Fruit fly (Drosophila melanogaster) whole organism, embryonic: ENCODE data around the gene CG5592.

ENCODE experiments used
- Atf-2 ChIP-seq: fragments of 200-800 bp; sonication (Bioruptor generic); optimal IDR thresholded peaks from 2 replicates; lab custom pipeline; 2016; ENCODE audit warnings: missing biosample characterization, missing genetic modification characterization
- BEAF-32 ChIP-seq: fragments of 200-800 bp; sonication (Bioruptor generic); optimal IDR thresholded peaks from 3 replicates; lab custom pipeline; 2017; ENCODE audit warnings: missing biosample characterization, missing genetic modification characterization, mild to moderate bottlenecking, moderate library complexity, missing genetic modification reagents
- CG10462 ChIP-seq: fragments of 200-800 bp; sonication (Bioruptor generic); optimal IDR thresholded peaks from 2 replicates; lab custom pipeline; 2016; ENCODE audit warnings: missing biosample characterization, missing genetic modification characterization
- CG10959 ChIP-seq: fragments of 200-800 bp; sonication (Bioruptor generic); IDR thresholded peaks from 2 replicates; pipeline ENCODE4 v1.3.6; 2022; ENCODE audit warnings: missing biosample characterization, missing genetic modification characterization
- CG14050 ChIP-seq: fragments of 200-800 bp; sonication (Bioruptor generic); IDR thresholded peaks from 3 replicates; pipeline ENCODE4 v1.3.6; 2022; ENCODE audit warnings: missing biosample characterization, missing genetic modification characterization
- CG1602 ChIP-seq: fragments of 200-800 bp; sonication (Bioruptor generic); optimal IDR thresholded peaks from 3 replicates; lab custom pipeline; 2016; ENCODE audit warnings: missing biosample characterization, missing genetic modification characterization
- CG16815 ChIP-seq: fragments of 200-800 bp; sonication (Bioruptor generic); optimal IDR thresholded peaks from 3 replicates; lab custom pipeline; 2017; ENCODE audit warnings: missing biosample characterization, mild to moderate bottlenecking, missing genetic modification characterization
- CG17612 ChIP-seq: fragments of 200-800 bp; sonication (Bioruptor generic); IDR thresholded peaks from 2 replicates; pipeline ENCODE4 v1.3.6; 2022; ENCODE audit warnings: missing biosample characterization, missing genetic modification characterization
- CG17802 ChIP-seq: fragments of 200-800 bp; sonication (Bioruptor generic); optimal IDR thresholded peaks from 2 replicates; lab custom pipeline; 2018; ENCODE audit warnings: missing biosample characterization, mild to moderate bottlenecking, missing genetic modification characterization, moderate library complexity
- CG1792 ChIP-seq: fragments of 200-800 bp; sonication (Bioruptor generic); optimal IDR thresholded peaks from 2 replicates; lab custom pipeline; 2016; ENCODE audit warnings: missing biosample characterization, missing genetic modification characterization
- CG33213 ChIP-seq: fragments of 200-800 bp; sonication (Bioruptor generic); optimal IDR thresholded peaks from 3 replicates; lab custom pipeline; 2016; ENCODE audit warnings: missing biosample characterization, missing genetic modification characterization
- CG43689 ChIP-seq: fragments of 200-800 bp; sonication (Bioruptor generic); IDR thresholded peaks from 2 replicates; pipeline ENCODE4 v1.3.6; 2022; ENCODE audit warnings: missing biosample characterization, missing genetic modification characterization
- CG4820 ChIP-seq: fragments of 200-800 bp; sonication (Bioruptor generic); optimal IDR thresholded peaks from 3 replicates; lab custom pipeline; 2016; ENCODE audit warnings: missing biosample characterization, missing genetic modification characterization
- CG6272 ChIP-seq: fragments of 200-800 bp; sonication (Bioruptor generic); IDR thresholded peaks from 2 replicates; pipeline ENCODE4 v1.3.6; 2022; ENCODE audit warnings: missing biosample characterization, missing genetic modification characterization
- CG6689 ChIP-seq: fragments of 200-800 bp; sonication (Bioruptor generic); IDR thresholded peaks from 2 replicates; pipeline ENCODE4 v1.3.6; 2022; ENCODE audit warnings: missing biosample characterization, missing genetic modification characterization
- CG7556 ChIP-seq: fragments of 200-800 bp; sonication (Bioruptor generic); optimal IDR thresholded peaks from 2 replicates; lab custom pipeline; 2017; ENCODE audit warnings: missing biosample characterization, mild to moderate bottlenecking, missing genetic modification characterization
- CG9215 ChIP-seq: fragments of 200-800 bp; sonication (Bioruptor generic); IDR thresholded peaks from 2 replicates; pipeline ENCODE4 v1.3.6; 2022; ENCODE audit warnings: missing biosample characterization, missing genetic modification characterization
- CHES-1-like ChIP-seq: fragments of 200-800 bp; sonication (Bioruptor generic); optimal IDR thresholded peaks from 2 replicates; lab custom pipeline; 2016; ENCODE audit warnings: missing biosample characterization, missing genetic modification characterization
- Dip3 ChIP-seq: fragments of 200-800 bp; sonication (Bioruptor generic); optimal IDR thresholded peaks from 3 replicates; lab custom pipeline; 2016; ENCODE audit warnings: missing biosample characterization, missing genetic modification characterization
- Dll ChIP-seq: fragments of 200-800 bp; sonication (Bioruptor generic); IDR thresholded peaks from 4 replicates; pipeline ENCODE4 v1.3.6; 2022; ENCODE audit warnings: missing biosample characterization, missing genetic modification characterization; ENCODE audit not compliant: partially characterized antibody
- Doc3 ChIP-seq: fragments of 200-800 bp; sonication (Bioruptor generic); IDR thresholded peaks from 3 replicates; pipeline ENCODE4 v1.3.6; 2022; ENCODE audit warnings: missing biosample characterization, missing genetic modification characterization; ENCODE audit not compliant: partially characterized antibody
- E2f1 ChIP-seq: fragments of 200-800 bp; sonication (Bioruptor generic); IDR thresholded peaks from 2 replicates; pipeline ENCODE4 v1.3.6; 2022; ENCODE audit warnings: missing biosample characterization, missing genetic modification characterization
- Eip74EF ChIP-seq, 2 experiments: fragments of 200-800 bp in 1 of 2; fragments of >200 bp in 1 of 2; sonication (Bioruptor generic) in 1 of 2; optimal IDR thresholded peaks; 2 replicates each; lab custom pipeline; 2017 to 2019; ENCODE audit warnings: missing biosample characterization in 2 of 2, missing genetic modification characterization in 2 of 2, mild to moderate bottlenecking in 1 of 2, moderate library complexity in 1 of 2
- Ets65A ChIP-seq: fragments of 200-800 bp; sonication (Bioruptor generic); peaks from one replicate; lab custom pipeline; 2016; ENCODE audit warnings: missing biosample characterization, missing genetic modification characterization
- Fer2 ChIP-seq: fragments of 200-800 bp; sonication (Bioruptor generic); optimal IDR thresholded peaks from 2 replicates; lab custom pipeline; 2018; ENCODE audit warnings: missing biosample characterization, mild to moderate bottlenecking, missing genetic modification characterization, moderate library complexity
- HLH54F ChIP-seq: fragments of 200-800 bp; sonication (Bioruptor generic); optimal IDR thresholded peaks from 3 replicates; lab custom pipeline; 2016; ENCODE audit warnings: missing biosample characterization, missing genetic modification characterization
- HmgZ ChIP-seq: fragments of 200-800 bp; sonication (Bioruptor generic); optimal IDR thresholded peaks from 2 replicates; lab custom pipeline; 2018; ENCODE audit warnings: missing biosample characterization, mild to moderate bottlenecking, missing genetic modification characterization
- Hr3 ChIP-seq: fragments of 200-800 bp; sonication (Bioruptor generic); optimal IDR thresholded peaks from 3 replicates; lab custom pipeline; 2016; ENCODE audit warnings: missing biosample characterization, missing genetic modification characterization
- Hsf ChIP-seq: fragments of 200-800 bp; sonication (Bioruptor generic); optimal IDR thresholded peaks from 3 replicates; lab custom pipeline; 2016; ENCODE audit warnings: missing biosample characterization, missing genetic modification characterization
- Med ChIP-seq: fragments of 200-800 bp; sonication (Bioruptor generic); peaks from one replicate; lab custom pipeline; 2016; ENCODE audit warnings: missing biosample characterization, missing genetic modification characterization, mild to moderate bottlenecking, inconsistent platforms, moderate library complexity
- Nf-YB ChIP-seq: fragments of 200-800 bp; sonication (Bioruptor generic); optimal IDR thresholded peaks from 3 replicates; lab custom pipeline; 2019; ENCODE audit warnings: missing biosample characterization, mild to moderate bottlenecking, missing genetic modification characterization, moderate library complexity
- NfI ChIP-seq: fragments of 200-800 bp; sonication (Bioruptor generic); optimal IDR thresholded peaks from 3 replicates; lab custom pipeline; 2018; ENCODE audit warnings: missing biosample characterization, mild to moderate bottlenecking, missing genetic modification characterization, moderate library complexity
- Opbp ChIP-seq: fragments of 200-800 bp; sonication (Bioruptor generic); IDR thresholded peaks from 3 replicates; pipeline ENCODE4 v1.3.6; 2022; ENCODE audit warnings: missing biosample characterization, missing genetic modification characterization; ENCODE audit not compliant: partially characterized antibody
- Vsx1 ChIP-seq: fragments of 200-800 bp; sonication (Bioruptor generic); optimal IDR thresholded peaks from 2 replicates; lab custom pipeline; 2017; ENCODE audit warnings: missing biosample characterization, mild to moderate bottlenecking, missing genetic modification characterization, missing genetic modification reagents
- Xbp1 ChIP-seq: fragments of 200-800 bp; sonication (Bioruptor generic); optimal IDR thresholded peaks from 3 replicates; lab custom pipeline; 2016; ENCODE audit warnings: missing biosample characterization, mild to moderate bottlenecking, missing genetic modification characterization
- cato ChIP-seq: fragments of 200-800 bp; sonication (Bioruptor generic); optimal IDR thresholded peaks from 2 replicates; lab custom pipeline; 2016; ENCODE audit warnings: missing biosample characterization, missing genetic modification characterization, borderline replicate concordance
- gcm2 ChIP-seq: fragments of 200-800 bp; sonication (Bioruptor generic); optimal IDR thresholded peaks from 2 replicates; lab custom pipeline; 2016; ENCODE audit warnings: missing biosample characterization, missing genetic modification characterization
- gfzf ChIP-seq: fragments of 200-800 bp; sonication (Bioruptor generic); optimal IDR thresholded peaks from 2 replicates; lab custom pipeline; 2016; ENCODE audit warnings: missing biosample characterization, mild to moderate bottlenecking, missing genetic modification characterization, moderate library complexity
- ham ChIP-seq: fragments of 200-800 bp; sonication (Bioruptor generic); IDR thresholded peaks from 2 replicates; pipeline ENCODE4 v1.3.6; 2022; ENCODE audit warnings: missing biosample characterization, missing genetic modification characterization
- hb ChIP-seq: fragments of 200-800 bp; sonication (Bioruptor generic); IDR thresholded peaks from 3 replicates; pipeline ENCODE4 v1.3.6; 2022; ENCODE audit warnings: missing biosample characterization, missing genetic modification characterization; ENCODE audit not compliant: partially characterized antibody
- mirr ChIP-seq: fragments of 200-800 bp; sonication (Bioruptor generic); optimal IDR thresholded peaks from 3 replicates; lab custom pipeline; 2018; ENCODE audit warnings: missing biosample characterization, mild to moderate bottlenecking, missing genetic modification characterization
- otp ChIP-seq: fragments of 200-800 bp; sonication (Bioruptor generic); IDR thresholded peaks from 3 replicates; pipeline ENCODE4, ENCODE4 v1.3.6; 2022; ENCODE audit warnings: missing biosample characterization, missing genetic modification characterization
- pnt ChIP-seq: fragments of 200-800 bp; sonication (Bioruptor generic); optimal IDR thresholded peaks from 3 replicates; lab custom pipeline; 2016; ENCODE audit warnings: missing biosample characterization, missing genetic modification characterization
- pzg ChIP-seq: fragments of 200-800 bp; sonication (Bioruptor generic); optimal IDR thresholded peaks from 3 replicates; lab custom pipeline; 2018; ENCODE audit warnings: missing biosample characterization, mild to moderate bottlenecking, missing genetic modification characterization, moderate library complexity
- row ChIP-seq: fragments of 200-800 bp; sonication (Bioruptor generic); IDR thresholded peaks from 3 replicates; pipeline ENCODE4 v1.3.6; 2022; ENCODE audit warnings: missing biosample characterization, missing genetic modification characterization
- sna ChIP-seq: fragments of 200-800 bp; sonication (Bioruptor generic); IDR thresholded peaks from 2 replicates; pipeline ENCODE4 v1.3.6; 2022; ENCODE audit warnings: missing biosample characterization, missing genetic modification characterization; ENCODE audit not compliant: partially characterized antibody
- stc ChIP-seq: fragments of 200-800 bp; sonication (Bioruptor generic); IDR thresholded peaks from 2 replicates; pipeline ENCODE4 v1.3.6; 2022; ENCODE audit warnings: missing biosample characterization, missing genetic modification characterization
- trem ChIP-seq: fragments of 200-800 bp; optimal IDR thresholded peaks from 3 replicates; lab custom pipeline; 2019; ENCODE audit warnings: missing biosample characterization, mild to moderate bottlenecking, missing genetic modification characterization, moderate library complexity
- unc-4 ChIP-seq: fragments of 200-800 bp; sonication (Bioruptor generic); IDR thresholded peaks from 2 replicates; pipeline ENCODE4 v1.3.6; 2022; ENCODE audit warnings: missing biosample characterization, missing genetic modification characterization; ENCODE audit not compliant: partially characterized antibody
- vfl ChIP-seq: fragments of 200-800 bp; sonication (Bioruptor generic); optimal IDR thresholded peaks from 2 replicates; lab custom pipeline; 2016; ENCODE audit warnings: missing biosample characterization, missing genetic modification characterization
- yki ChIP-seq: fragments of >200 bp; optimal IDR thresholded peaks from 3 replicates; lab custom pipeline; 2018
- zfh1 ChIP-seq: fragments of 200-800 bp; sonication (Bioruptor generic); IDR thresholded peaks from 3 replicates; pipeline ENCODE4 v1.3.6; 2022; ENCODE audit warnings: missing biosample characterization, missing genetic modification characterization

Gene CG5592

dm6 chr3L:5897228-5897688, at the start of gene CG5592, which contains the start of gene PolE2 (continued):
- TF ChIP-seq Dip3 (no peak), Atf-2 (GFP tag; lab: Kevin White, UChicago) (no peak), HLH54F (no peak), Hsf (GFP tag; lab: Kevin White, UChicago) (no peak), HmgZ (peak; percentile 29), NfI (no peak), gfzf (GFP tag; lab: Kevin White, UChicago) (peak; percentile 76), CG1602 (GFP tag; lab: Kevin White, UChicago) (no peak), CG6272 (no peak), CG7556 (no peak), CHES-1-like (no peak), hb (GFP tag; lab: Robert Waterston, UW) (no peak), mirr (GFP tag; lab: Kevin White, UChicago) (no peak), CG1792 (no peak), row (no peak), E2f1 (peak; percentile 83), Med (GFP tag; lab: Kevin White, UChicago) (peak; percentile 42), Opbp (GFP tag; lab: Robert Waterston, UW) (peak; percentile 9; the same call in 1 of the 3 replicates), Hr3 (GFP tag; lab: Kevin White, UChicago) (no peak), CG33213 (GFP tag; lab: Kevin White, UChicago) (no peak), Vsx1 (GFP tag; lab: Kevin White, UChicago) (no peak), otp (GFP tag; lab: Robert Waterston, UW) (no peak), vfl (GFP tag; lab: Kevin White, UChicago) (no peak), unc-4 (GFP tag; lab: Robert Waterston, UW) (peak; percentile 58), sna (no peak), Xbp1 (GFP tag; lab: Kevin White, UChicago) (no peak), cato (GFP tag; lab: Kevin White, UChicago) (no peak), CG14050 (no peak), Fer2 (tag; lab: Kevin White, UChicago) (no peak), ham (no peak), BEAF-32 (GFP tag; lab: Kevin White, UChicago) (peak; percentile 62), zfh1 (GFP tag; lab: Robert Waterston, UW) (no peak), Ets65A (no peak), Nf-YB (GFP tag; lab: Kevin White, UChicago) (no peak), Dll (GFP tag; lab: Robert Waterston, UW) (peak; percentile 47; the same call in 1 of the 4 replicates), CG17612 (no peak), CG43689 (GFP tag; lab: Robert Waterston, UW) (no peak), CG17802 (tag; lab: Kevin White, UChicago) (no peak), CG4820 (GFP tag; lab: Kevin White, UChicago) (no peak), gcm2 (GFP tag; lab: Kevin White, UChicago) (no peak), Doc3 (GFP tag; lab: Robert Waterston, UW) (no peak), CG9215 (GFP tag; lab: Robert Waterston, UW) (no peak), CG10462 (no peak), stc (GFP tag; lab: Robert Waterston, UW) (no peak), CG6689 (GFP tag; lab: Robert Waterston, UW) (no peak), pnt (no peak), CG10959 (GFP tag; lab: Robert Waterston, UW) (no peak), trem (peak; percentile 37), CG16815 (GFP tag; lab: Kevin White, UChicago) (no peak), Eip74EF (GFP tag; optimal IDR thresholded peaks at IDR 0.05; lab: Kevin White, UChicago) (no peak), pzg (GFP tag; lab: Kevin White, UChicago) (peak; percentile 79), yki (lab: Kevin White, UChicago) (no peak)
